Fruit fly (Drosophila melanogaster) whole organism, wandering third instar larva: Measurements from ENCODE around the gene Tpl94D.

ENCODE experiments used
- Abd-B ChIP-seq: fragments of >200 bp; optimal IDR thresholded peaks from 2 replicates; lab custom pipeline; 2017; ENCODE audit warnings: missing biosample characterization, missing genetic modification characterization
- CG32264 ChIP-seq: fragments of 200-800 bp; sonication (Bioruptor generic); optimal IDR thresholded peaks from 2 replicates; lab custom pipeline; 2016; ENCODE audit warnings: missing biosample characterization, missing genetic modification characterization
- br ChIP-seq: fragments of 200-800 bp; sonication (Bioruptor generic); optimal IDR thresholded peaks from 2 replicates; lab custom pipeline; 2016; ENCODE audit warnings: missing biosample characterization, missing genetic modification characterization
- brk ChIP-seq: fragments of 200-800 bp; sonication (Bioruptor generic); optimal IDR thresholded peaks from 2 replicates; lab custom pipeline; 2016; ENCODE audit warnings: missing biosample characterization, mild to moderate bottlenecking, missing genetic modification characterization
- dmrt93B ChIP-seq: fragments of 200-800 bp; sonication (Bioruptor generic); optimal IDR thresholded peaks from 2 replicates; lab custom pipeline; 2018; ENCODE audit warnings: missing biosample characterization, mild to moderate bottlenecking, missing genetic modification characterization
- rgr ChIP-seq: fragments of 200-800 bp; sonication (Bioruptor generic); optimal IDR thresholded peaks from 3 replicates; lab custom pipeline; 2016; ENCODE audit warnings: missing biosample characterization, mild to moderate bottlenecking, missing genetic modification characterization
- sv ChIP-seq: fragments of 200-800 bp; sonication (Bioruptor generic); optimal IDR thresholded peaks from 3 replicates; lab custom pipeline; 2016; ENCODE audit warnings: missing biosample characterization, missing genetic modification characterization
- usp ChIP-seq: fragments of >200 bp; optimal IDR thresholded peaks from 2 replicates; lab custom pipeline; 2017; ENCODE audit warnings: missing biosample characterization, missing genetic modification characterization

DNA sequence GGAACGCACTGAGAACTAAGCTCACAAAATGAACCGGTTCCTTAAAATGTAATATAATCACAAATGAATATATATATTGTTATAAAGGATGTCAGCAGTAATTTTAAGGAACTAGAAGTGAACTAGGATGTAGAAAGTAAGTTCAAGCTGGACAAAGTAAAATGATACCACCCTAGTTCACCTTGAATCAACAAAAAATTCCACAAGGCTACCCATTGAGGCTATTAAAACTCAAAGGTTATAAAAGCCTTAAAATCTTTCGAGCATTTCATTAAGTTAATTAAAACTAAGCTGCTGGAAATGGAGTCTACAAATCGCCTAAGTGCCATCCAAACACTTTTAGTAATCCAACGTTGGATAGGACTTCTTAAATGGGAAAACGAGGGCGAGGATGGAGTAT, 22.9 kb downstream of the Tpl94D start, which contains the start of gene Or94b:
- TF ChIP-seq br (GFP tag; lab: Kevin White, UChicago) (no peak), Abd-B (GFP tag; lab: Kevin White, UChicago) (no peak), rgr (GFP tag; lab: Kevin White, UChicago) (no peak), CG32264 (GFP tag; lab: Kevin White, UChicago) (no peak), dmrt93B (GFP tag; lab: Kevin White, UChicago) (no peak), sv (no peak), usp (no peak), brk (GFP tag; lab: Kevin White, UChicago) (no peak)
